Worm (Caenorhabditis elegans) whole organism, L4 larva: ENCODE results near the gene hlh-14.
A peak's percentile ranks its signal among the peaks of the same experiment; 100 is the strongest.

Experiments used
- D1046.2 ChIP-seq: fragments of 200-800 bp; sonication (Bioruptor generic); IDR thresholded peaks from 2 replicates; pipeline ENCODE4 v1.3.6; 2022; ENCODE audit warnings: missing genetic modification characterization, missing compliant biosample characterization
- F10B5.3 ChIP-seq: sonication (generic microtip); optimal IDR thresholded peaks from 2 replicates; lab custom pipeline; 2016; ENCODE audit warnings: mild to moderate bottlenecking, missing genetic modification characterization, missing compliant biosample characterization
- F44E2.7 ChIP-seq: fragments of 200-800 bp; sonication (Bioruptor generic); IDR thresholded peaks from 2 replicates; pipeline ENCODE4 v2.1.2; 2022; ENCODE audit warnings: missing genetic modification characterization, missing compliant biosample characterization
- F49E8.2 ChIP-seq: sonication (generic microtip); optimal IDR thresholded peaks from 2 replicates; lab custom pipeline; 2016; ENCODE audit warnings: missing compliant biosample characterization, mild to moderate bottlenecking, missing genetic modification characterization, borderline replicate concordance
- R02D3.7 ChIP-seq: fragments of 150-350 bp; sonication (generic microtip); optimal IDR thresholded peaks from 3 replicates; lab custom pipeline; 2014; ENCODE audit warnings: missing biosample characterization, missing genetic modification characterization
- Y48G9A.11 ChIP-seq: fragments of 200-800 bp; sonication (Bioruptor generic); IDR thresholded peaks from 2 replicates; pipeline ENCODE4 v1.3.6; 2022; ENCODE audit warnings: missing genetic modification reagents, missing genetic modification characterization, missing compliant biosample characterization
- Y5F2A.4 ChIP-seq: fragments of 200-800 bp; sonication (Bioruptor generic); optimal IDR thresholded peaks from 2 replicates; lab custom pipeline; 2018; ENCODE audit warnings: mild to moderate bottlenecking, missing genetic modification characterization, missing compliant biosample characterization
- Y75B8A.6 ChIP-seq: fragments of 200-800 bp; sonication (Bioruptor generic); IDR thresholded peaks from 2 replicates; pipeline ENCODE4 v1.3.6; 2022; ENCODE audit warnings: missing genetic modification reagents, missing genetic modification characterization, missing compliant biosample characterization
- aha-1 ChIP-seq: fragments of 150-350 bp; peaks from one replicate; lab custom pipeline; 2014; ENCODE audit warnings: missing biosample characterization, missing genetic modification characterization
- ama-1 ChIP-seq: fragments of 150-350 bp; optimal IDR thresholded peaks from 2 replicates; lab custom pipeline; 2014; ENCODE audit warnings: inconsistent platforms, mixed read lengths
- arid-1 ChIP-seq: fragments of 200-800 bp; sonication (Bioruptor generic); conservative IDR thresholded peaks from 2 replicates; pipeline ENCODE4 v1.3.6; 2022; ENCODE audit warnings: missing genetic modification reagents, missing genetic modification characterization, missing compliant biosample characterization
- attf-4 ChIP-seq: sonication (generic microtip); optimal IDR thresholded peaks from 3 replicates; lab custom pipeline; 2017; ENCODE audit warnings: missing biosample characterization, missing genetic modification characterization
- ceh-20 ChIP-seq: fragments of 200-800 bp; sonication (Bioruptor generic); IDR thresholded peaks from 2 replicates; pipeline ENCODE4 v1.3.6; 2022; ENCODE audit warnings: missing genetic modification reagents, missing genetic modification characterization, missing compliant biosample characterization
- ceh-28 ChIP-seq: fragments of 150-350 bp; optimal IDR thresholded peaks from 2 replicates; lab custom pipeline; 2014; ENCODE audit warnings: missing biosample characterization, missing genetic modification reagents, missing genetic modification characterization
- ceh-44 ChIP-seq: fragments of 200-800 bp; sonication (Bioruptor generic); IDR thresholded peaks from 2 replicates; pipeline ENCODE4 v1.3.6; 2022; ENCODE audit warnings: missing genetic modification reagents, missing genetic modification characterization, missing compliant biosample characterization
- ceh-82 ChIP-seq: sonication (generic microtip); optimal IDR thresholded peaks from 2 replicates; lab custom pipeline; 2017; ENCODE audit warnings: missing biosample characterization, missing genetic modification characterization
- daf-16 ChIP-seq, 3 experiments: sonication (generic microtip); optimal IDR thresholded peaks; 2 replicates each; lab custom pipeline; 2016 to 2017; ENCODE audit warnings: missing genetic modification characterization in 3 of 3, missing genetic modification reagents in 3 of 3, mild to moderate bottlenecking in 2 of 3, missing compliant biosample characterization in 2 of 3, missing biosample characterization in 1 of 3, moderate library complexity in 1 of 3
- daf-19 ChIP-seq: fragments of 200-800 bp; sonication (Bioruptor generic); conservative IDR thresholded peaks from 2 replicates; pipeline ENCODE4 v1.3.6; 2022; ENCODE audit warnings: missing genetic modification characterization, missing compliant biosample characterization
- daf-8 ChIP-seq: fragments of 200-800 bp; sonication (Bioruptor generic); IDR thresholded peaks from 2 replicates; pipeline ENCODE4 v1.3.6; 2022; ENCODE audit warnings: missing genetic modification characterization, missing compliant biosample characterization
- dmd-6 ChIP-seq: fragments of 200-800 bp; sonication (Bioruptor generic); IDR thresholded peaks from 2 replicates; pipeline ENCODE4 v1.3.6; 2022; ENCODE audit warnings: missing genetic modification reagents, missing genetic modification characterization, missing compliant biosample characterization
- egl-27 ChIP-seq: sonication (generic microtip); optimal IDR thresholded peaks from 3 replicates; lab custom pipeline; 2017; ENCODE audit warnings: missing biosample characterization, missing genetic modification reagents, missing genetic modification characterization
- egl-43 ChIP-seq: fragments of 200-800 bp; sonication (Bioruptor generic); IDR thresholded peaks from 2 replicates; pipeline ENCODE4 v1.3.6; 2022; ENCODE audit warnings: missing genetic modification reagents, missing genetic modification characterization, missing compliant biosample characterization
- fkh-10 ChIP-seq: fragments of 150-350 bp; optimal IDR thresholded peaks from 2 replicates; lab custom pipeline; 2014; ENCODE audit warnings: missing biosample characterization, missing genetic modification reagents, missing genetic modification characterization
- gei-8 ChIP-seq: fragments of 200-800 bp; sonication (Bioruptor generic); optimal IDR thresholded peaks from 2 replicates; lab custom pipeline; 2018; ENCODE audit warnings: mild to moderate bottlenecking, missing genetic modification characterization, missing compliant biosample characterization
- hlh-11 ChIP-seq: fragments of 200-800 bp; sonication (Bioruptor generic); optimal IDR thresholded peaks from 2 replicates; lab custom pipeline; 2018; ENCODE audit warnings: mild to moderate bottlenecking, missing genetic modification characterization, missing compliant biosample characterization
- hmg-1.1 ChIP-seq: fragments of 200-800 bp; sonication (Bioruptor generic); IDR thresholded peaks from 2 replicates; pipeline ENCODE4 v1.3.6; 2022; ENCODE audit warnings: missing genetic modification reagents, missing genetic modification characterization, missing compliant biosample characterization
- lim-7 ChIP-seq: fragments of 200-800 bp; sonication (Bioruptor generic); IDR thresholded peaks from 2 replicates; pipeline ENCODE4 v1.3.6; 2022; ENCODE audit warnings: missing genetic modification characterization, missing compliant biosample characterization
- lin-1 ChIP-seq: fragments of 200-800 bp; sonication (Bioruptor generic); IDR thresholded peaks from 2 replicates; pipeline ENCODE4 v1.3.6; 2022; ENCODE audit warnings: missing genetic modification reagents, missing genetic modification characterization, missing compliant biosample characterization
- lin-13 ChIP-seq: fragments of 150-350 bp; optimal IDR thresholded peaks from 2 replicates; lab custom pipeline; 2014; ENCODE audit warnings: missing biosample characterization, missing genetic modification reagents, missing genetic modification characterization
- lin-29 ChIP-seq: fragments of 200-800 bp; sonication (Bioruptor generic); IDR thresholded peaks from 2 replicates; pipeline ENCODE4 v1.3.6; 2022; ENCODE audit warnings: missing genetic modification reagents, missing genetic modification characterization, missing compliant biosample characterization
- lin-39 ChIP-seq: fragments of 150-350 bp; optimal IDR thresholded peaks from 2 replicates; lab custom pipeline; 2014; ENCODE audit warnings: missing biosample characterization, missing genetic modification reagents, missing genetic modification characterization
- lir-3 ChIP-seq: sonication (generic microtip); optimal IDR thresholded peaks from 2 replicates; lab custom pipeline; 2016; ENCODE audit warnings: mild to moderate bottlenecking, missing genetic modification characterization, missing compliant biosample characterization
- lsy-2 ChIP-seq, 2 experiments: fragments of 150-350 bp in 1 of 2; sonication (generic microtip) in 1 of 2; optimal IDR thresholded peaks; 2 replicates each; lab custom pipeline; 2014 to 2017; ENCODE audit warnings: missing biosample characterization in 2 of 2, missing genetic modification characterization in 2 of 2
- madf-9 ChIP-seq: fragments of 200-800 bp; sonication (Bioruptor generic); conservative IDR thresholded peaks from 2 replicates; pipeline ENCODE4 v1.3.6; 2022; ENCODE audit warnings: missing genetic modification reagents, missing genetic modification characterization, missing compliant biosample characterization
- mdt-29 ChIP-seq: fragments of 200-800 bp; sonication (Bioruptor generic); IDR thresholded peaks from 2 replicates; pipeline ENCODE4 v1.3.6; 2022; ENCODE audit warnings: missing genetic modification reagents, missing genetic modification characterization, missing compliant biosample characterization
- mxl-3 ChIP-seq: fragments of 200-800 bp; sonication (Bioruptor generic); optimal IDR thresholded peaks from 2 replicates; lab custom pipeline; 2018; ENCODE audit warnings: mild to moderate bottlenecking, missing genetic modification characterization, missing compliant biosample characterization
- nhr-111 ChIP-seq: fragments of 200-800 bp; sonication (Bioruptor generic); optimal IDR thresholded peaks from 2 replicates; lab custom pipeline; 2018; ENCODE audit warnings: mild to moderate bottlenecking, missing genetic modification characterization, missing compliant biosample characterization
- nhr-25 ChIP-seq: sonication (generic microtip); optimal IDR thresholded peaks from 2 replicates; lab custom pipeline; 2017; ENCODE audit warnings: missing genetic modification characterization, mild to moderate bottlenecking, missing compliant biosample characterization, antibody characterized with exemption, moderate library complexity, borderline replicate concordance; ENCODE audit not compliant: insufficient read depth
- nhr-28 ChIP-seq: fragments of 150-350 bp; optimal IDR thresholded peaks from 2 replicates; lab custom pipeline; 2014; ENCODE audit warnings: missing biosample characterization, missing genetic modification characterization
- nhr-76 ChIP-seq: fragments of 150-350 bp; optimal IDR thresholded peaks from 2 replicates; lab custom pipeline; 2014; ENCODE audit warnings: missing biosample characterization, missing genetic modification characterization
- nhr-77 ChIP-seq: fragments of 150-350 bp; optimal IDR thresholded peaks from 2 replicates; lab custom pipeline; 2014; ENCODE audit warnings: missing biosample characterization, missing genetic modification characterization
- rbr-2 ChIP-seq: sonication (generic microtip); optimal IDR thresholded peaks from 2 replicates; lab custom pipeline; 2016; ENCODE audit warnings: missing genotype, missing genetic modification characterization, missing compliant biosample characterization
- skn-1 ChIP-seq: fragments of 150-350 bp; optimal IDR thresholded peaks from 2 replicates; lab custom pipeline; 2014; ENCODE audit warnings: missing biosample characterization, missing genetic modification characterization
- snpc-4 ChIP-seq: fragments of 150-350 bp; optimal IDR thresholded peaks from 2 replicates; lab custom pipeline; 2014; ENCODE audit warnings: missing biosample characterization, missing genetic modification characterization
- spr-1 ChIP-seq: sonication (generic microtip); optimal IDR thresholded peaks from 2 replicates; lab custom pipeline; 2016; ENCODE audit warnings: mild to moderate bottlenecking, missing genetic modification characterization, missing compliant biosample characterization
- tag-97 ChIP-seq: fragments of 200-800 bp; sonication (Bioruptor generic); IDR thresholded peaks from 2 replicates; pipeline ENCODE4 v1.3.6; 2022; ENCODE audit warnings: missing genetic modification characterization, missing compliant biosample characterization
- tra-1 ChIP-seq: fragments of 200-800 bp; sonication (Bioruptor generic); IDR thresholded peaks from 2 replicates; pipeline ENCODE4 v1.3.6; 2022; ENCODE audit warnings: missing genetic modification reagents, missing genetic modification characterization, missing compliant biosample characterization
- unc-130 ChIP-seq: sonication (generic microtip); optimal IDR thresholded peaks from 2 replicates; lab custom pipeline; 2016; ENCODE audit warnings: missing genetic modification reagents, missing genetic modification characterization, missing compliant biosample characterization
- unc-39 ChIP-seq: sonication (generic microtip); optimal IDR thresholded peaks from 2 replicates; lab custom pipeline; 2017; ENCODE audit warnings: missing biosample characterization, missing genetic modification characterization
- zfp-2 ChIP-seq: sonication (generic microtip); optimal IDR thresholded peaks from 2 replicates; lab custom pipeline; 2016; ENCODE audit warnings: mild to moderate bottlenecking, missing genetic modification characterization, missing compliant biosample characterization
- zip-11 ChIP-seq: fragments of 200-800 bp; sonication (Bioruptor generic); IDR thresholded peaks from 2 replicates; pipeline ENCODE4 v1.3.6; 2022; ENCODE audit warnings: missing genetic modification characterization, missing compliant biosample characterization
- zip-2 ChIP-seq: fragments of 150-350 bp; optimal IDR thresholded peaks from 2 replicates; lab custom pipeline; 2014; ENCODE audit warnings: missing biosample characterization, missing genetic modification characterization

Gene hlh-14

ce11 chrII:5701485-5701884 lies 37.2 kb downstream of the hlh-14 start:
- TF ChIP-seq mdt-29 (GFP tag; lab: Robert Waterston, UW) (no peak), zip-2 (tag; lab: Kevin White, UChicago) (no peak), R02D3.7 (no peak), tag-97 (GFP tag; lab: Robert Waterston, UW) (no peak), fkh-10 (GFP tag; lab: Kevin White, UChicago) (no peak), daf-16 (GFP tag; optimal IDR thresholded peaks at IDR 0.05; lab: Kevin White, UChicago) (no peak), daf-16 (tag; optimal IDR thresholded peaks at IDR 0.05; lab: Kevin White, UChicago) (peak; percentile 60), zfp-2 (tag; lab: Kevin White, UChicago) (no peak), lim-7 (GFP tag; lab: Robert Waterston, UW) (no peak), hlh-11 (tag; lab: Kevin White, UChicago) (peak; percentile 64), F10B5.3 (no peak), Y75B8A.6 (GFP tag; lab: Robert Waterston, UW) (no peak), unc-130 (GFP tag; lab: Kevin White, UChicago) (no peak), dmd-6 (peak; percentile 43), gei-8 (GFP tag; lab: Kevin White, UChicago) (no peak), rbr-2 (tag; lab: Kevin White, UChicago) (peak; percentile 59), ceh-28 (tag; lab: Kevin White, UChicago) (no peak), skn-1 (tag; lab: Kevin White, UChicago) (no peak), egl-43 (GFP tag; lab: Robert Waterston, UW) (no peak), snpc-4 (tag; lab: Kevin White, UChicago) (peak; percentile 94), zip-11 (no peak), spr-1 (tag; lab: Kevin White, UChicago) (peak; percentile 21), lin-39 (no peak), mxl-3 (no peak), lir-3 (tag; lab: Kevin White, UChicago) (no peak), nhr-28 (peak; percentile 11), lin-1 (GFP tag; lab: Robert Waterston, UW) (0 out of 2 replicates have a peak, but pooled peaks have one; percentile 16), attf-4 (tag; lab: Kevin White, UChicago) (no peak), nhr-77 (tag; lab: Kevin White, UChicago) (no peak), F44E2.7 (GFP tag; lab: Robert Waterston, UW) (no peak), egl-27 (tag; lab: Kevin White, UChicago) (no peak), madf-9 (GFP tag; lab: Robert Waterston, UW) (no peak), ama-1 (lab: Kevin White, UChicago) (peak; percentile 95), aha-1 (peak; percentile 26), unc-39 (tag; lab: Kevin White, UChicago) (no peak), lin-13 (GFP tag; lab: Kevin White, UChicago) (no peak), Y5F2A.4 (GFP tag; lab: Kevin White, UChicago) (no peak), nhr-76 (no peak), daf-8 (GFP tag; lab: Robert Waterston, UW) (no peak), arid-1 (peak; percentile 10; the same call in 1 of the 2 replicates), ceh-44 (GFP tag; lab: Robert Waterston, UW) (peak; percentile 93), ceh-20 (GFP tag; lab: Robert Waterston, UW) (no peak), lin-29 (GFP tag; lab: Robert Waterston, UW) (no peak), nhr-111 (GFP tag; lab: Kevin White, UChicago) (peak; percentile 39), hmg-1.1 (GFP tag; lab: Robert Waterston, UW) (peak; percentile 44; the same call in 1 of the 2 replicates), nhr-25 (peak; percentile 35), D1046.2 (GFP tag; lab: Robert Waterston, UW) (no peak), tra-1 (GFP tag; lab: Robert Waterston, UW) (no peak), lsy-2 (tag; optimal IDR thresholded peaks at IDR 0.05; lab: Kevin White, UChicago) (peak in 1 of 2 experiments; percentile 76), Y48G9A.11 (GFP tag; lab: Robert Waterston, UW) (0 out of 2 replicates have a peak, but pooled peaks have one; percentile 39), F49E8.2 (tag; lab: Kevin White, UChicago) (peak; percentile 21), daf-19 (GFP tag; lab: Robert Waterston, UW) (no peak), ceh-82 (tag; lab: Kevin White, UChicago) (no peak)
